Fruit fly (Drosophila melanogaster) whole organism, wandering third instar larva: Measurements from ENCODE around the gene Est-Q.
A peak's percentile ranks its signal among the peaks of the same experiment; 100 is the strongest.

Experiments
- CG9705 ChIP-seq: fragments of 200-800 bp; sonication (Bioruptor generic); optimal IDR thresholded peaks from 2 replicates; lab custom pipeline; 2018; ENCODE audit warnings: missing biosample characterization, mild to moderate bottlenecking, missing genetic modification characterization
- CrebA ChIP-seq: fragments of 200-800 bp; sonication (Bioruptor generic); optimal IDR thresholded peaks from 2 replicates; lab custom pipeline; 2016; ENCODE audit warnings: missing biosample characterization, mild to moderate bottlenecking, missing genetic modification characterization, borderline replicate concordance
- HLH106 ChIP-seq: fragments of 200-800 bp; optimal IDR thresholded peaks from 3 replicates; lab custom pipeline; 2019; ENCODE audit warnings: missing biosample characterization, mild to moderate bottlenecking, missing genetic modification characterization, moderate library complexity
- Hr83 ChIP-seq: fragments of 200-300 bp; sonication (Bioruptor generic); optimal IDR thresholded peaks from 2 replicates; lab custom pipeline; 2016; ENCODE audit warnings: missing biosample characterization, mild to moderate bottlenecking, missing genetic modification characterization, moderate library complexity; ENCODE audit not compliant: poor library complexity, severe bottlenecking
- Mio ChIP-seq: sonication (Bioruptor generic); optimal IDR thresholded peaks from 2 replicates; lab custom pipeline; 2016; ENCODE audit warnings: missing biosample characterization, missing genetic modification characterization
- Myc ChIP-seq: fragments of >200 bp; optimal IDR thresholded peaks from 2 replicates; lab custom pipeline; 2017
- OdsH ChIP-seq: fragments of 200-800 bp; sonication (Bioruptor generic); optimal IDR thresholded peaks from 2 replicates; lab custom pipeline; 2016; ENCODE audit warnings: missing biosample characterization, mild to moderate bottlenecking, missing genetic modification characterization
- Rel ChIP-seq, 2 experiments: fragments of 200-800 bp; sonication (Bioruptor generic) in 1 of 2; optimal IDR thresholded peaks; 2 replicates in 1 of 2; 3 replicates in 1 of 2; lab custom pipeline; 2016 to 2019; ENCODE audit warnings: mild to moderate bottlenecking in 2 of 2, missing biosample characterization in 2 of 2, missing genetic modification characterization in 2 of 2, moderate library complexity in 1 of 2
- Vsx2 ChIP-seq: fragments of 200-300, 225-300 bp; sonication (Bioruptor generic); optimal IDR thresholded peaks from 2 replicates; lab custom pipeline; 2018; ENCODE audit warnings: missing biosample characterization, missing genetic modification characterization; ENCODE audit not compliant: partially characterized antibody
- br ChIP-seq: fragments of 200-800 bp; sonication (Bioruptor generic); optimal IDR thresholded peaks from 2 replicates; lab custom pipeline; 2016; ENCODE audit warnings: missing biosample characterization, missing genetic modification characterization
- foxo ChIP-seq, 2 experiments: fragments of 200-800 bp; sonication (Bioruptor generic); optimal IDR thresholded peaks; 2 replicates in 1 of 2; 3 replicates in 1 of 2; lab custom pipeline; 2016 to 2017; ENCODE audit warnings: missing biosample characterization in 2 of 2, missing genetic modification characterization in 2 of 2
- psq ChIP-seq: fragments of 200-800 bp; sonication (Bioruptor generic); optimal IDR thresholded peaks from 3 replicates; lab custom pipeline; 2017; ENCODE audit warnings: missing biosample characterization, mild to moderate bottlenecking, missing genetic modification characterization, moderate library complexity
- woc ChIP-seq: sonication (Bioruptor generic); optimal IDR thresholded peaks from 2 replicates; lab custom pipeline; 2016; ENCODE audit warnings: missing biosample characterization, mild to moderate bottlenecking, missing genetic modification characterization

DNA sequence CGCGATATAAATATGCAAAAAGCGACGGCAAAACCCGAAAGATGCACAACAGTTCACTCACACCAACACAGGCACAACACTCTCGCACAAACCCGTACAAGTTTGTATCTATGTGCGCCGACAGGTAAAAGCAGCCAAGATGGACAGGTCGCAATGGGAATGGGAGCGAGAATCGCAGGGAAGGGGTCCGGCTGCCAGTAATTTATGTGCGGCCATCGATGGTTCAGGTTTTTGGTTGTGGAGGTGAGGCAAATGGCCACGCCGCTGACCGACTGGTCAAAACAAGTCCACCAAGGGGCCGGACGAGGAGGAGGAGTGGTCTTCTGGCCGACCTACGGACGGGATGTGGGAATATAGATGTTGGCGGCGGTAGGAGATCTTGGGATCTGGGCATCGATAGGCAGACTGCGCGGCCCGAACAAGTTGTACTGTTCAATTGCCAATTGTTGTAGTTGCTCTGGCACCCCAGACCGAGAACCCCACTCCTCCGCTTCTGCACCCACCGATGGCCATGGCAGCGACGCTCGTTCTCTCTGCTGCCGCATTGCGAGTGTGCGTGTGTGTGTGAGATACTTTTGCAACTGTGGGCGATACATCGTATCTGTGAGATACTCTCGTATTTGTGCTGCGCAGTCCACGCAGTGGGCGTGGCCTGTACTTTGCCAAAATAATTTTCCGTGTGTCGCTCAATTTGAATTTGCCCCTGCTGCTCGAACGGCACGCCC, 40.9 kb upstream of the Est-Q start:
- TF ChIP-seq OdsH = no peak
- no peak for TF ChIP-seq psq
- no peak for TF ChIP-seq Myc (lab: Kevin White, UChicago)
- TF ChIP-seq HLH106 (tag; lab: Kevin White, UChicago) = no peak
- no peak for TF ChIP-seq CrebA (GFP tag; lab: Kevin White, UChicago)
- TF ChIP-seq Hr83 (GFP tag; lab: Kevin White, UChicago) = no peak
- TF ChIP-seq Mio (GFP tag; lab: Kevin White, UChicago) = no peak
- TF ChIP-seq br = no peak
- TF ChIP-seq foxo (GFP tag; optimal IDR thresholded peaks at IDR 0.05; lab: Kevin White, UChicago) = no peak
- peak; percentile 50 for TF ChIP-seq Vsx2
- TF ChIP-seq Rel (GFP tag; optimal IDR thresholded peaks at IDR 0.05; lab: Kevin White, UChicago) = no peak
- no peak for TF ChIP-seq Rel (tag; optimal IDR thresholded peaks at IDR 0.05; lab: Kevin White, UChicago)
- no peak for TF ChIP-seq CG9705 (GFP tag; lab: Kevin White, UChicago)
- no peak for TF ChIP-seq woc (GFP tag; lab: Kevin White, UChicago)
